Fruit fly (Drosophila melanogaster): ENCODE data around the gene CG15282.

DNA sequence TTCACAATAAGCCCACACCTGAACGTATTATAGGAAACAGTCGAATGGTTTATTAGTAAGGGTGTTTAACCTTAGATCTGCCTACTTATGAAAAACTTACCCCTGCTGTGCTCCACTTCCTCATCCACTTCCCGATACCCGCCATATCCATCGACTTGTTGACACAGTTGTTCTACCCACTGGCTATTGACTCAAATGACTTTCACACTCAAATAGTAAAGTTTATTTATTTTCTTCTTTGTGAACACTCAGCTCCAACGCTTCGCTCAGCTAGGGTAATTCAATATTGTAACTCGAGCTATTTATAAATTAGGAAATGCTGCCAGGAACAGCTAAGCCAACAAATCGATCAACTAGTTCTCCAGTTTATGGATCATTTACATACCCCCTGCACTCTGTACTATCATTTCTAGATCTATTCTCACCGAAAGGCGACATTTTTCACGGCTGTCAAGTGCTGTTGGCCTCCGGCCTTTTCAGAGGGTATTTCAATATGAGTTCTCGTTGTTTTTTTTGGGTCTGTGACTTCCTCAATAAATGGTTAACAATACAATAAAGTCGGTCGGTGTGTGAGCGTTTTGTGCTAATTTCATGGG, 26.5 kb upstream of the CG15282 start:
- TF ChIP-seq rn (GFP tag; IDR thresholded peaks at IDR 0.05): no peak
- TF ChIP-seq CG8301 (tag; optimal IDR thresholded peaks at IDR 0.05): no peak
- TF ChIP-seq CG10348 (GFP tag; IDR thresholded peaks at IDR 0.05): no peak
- TF ChIP-seq CG4496 (GFP tag; IDR thresholded peaks at IDR 0.05): no peak
- no peak for TF ChIP-seq CG34367 (tag; optimal IDR thresholded peaks at IDR 0.05)
- TF ChIP-seq CG12605 (GFP tag; IDR thresholded peaks at IDR 0.05): no peak
- TF ChIP-seq CG13204 (GFP tag; optimal IDR thresholded peaks at IDR 0.05): no peak
- no peak for TF ChIP-seq CG17806 (tag; optimal IDR thresholded peaks at IDR 0.05)
- no peak for TF ChIP-seq EcR (GFP tag; optimal IDR thresholded peaks at IDR 0.05)
- TF ChIP-seq Snoo (tag; optimal IDR thresholded peaks at IDR 0.05): no peak

Measured in whole organism, pupa.